Worm (Caenorhabditis elegans) whole organism, young adult: ENCODE measurements around the gene Y22D7AL.10.

Source experiments
- C06A6.2 ChIP-seq: fragments of 200-800 bp; sonication (Bioruptor generic); conservative IDR thresholded peaks from 2 replicates; pipeline ENCODE4 v1.3.6; 2022; ENCODE audit warnings: missing genetic modification characterization, missing compliant biosample characterization
- F33H1.4 ChIP-seq: fragments of 200-800 bp; sonication (Bioruptor generic); IDR thresholded peaks from 2 replicates; pipeline ENCODE4 v1.3.6; 2022; ENCODE audit warnings: missing genetic modification reagents, missing genetic modification characterization, missing compliant biosample characterization
- F37B4.10 ChIP-seq: fragments of 200-800 bp; sonication (Bioruptor generic); IDR thresholded peaks from 2 replicates; pipeline ENCODE4 v1.3.6; 2022; ENCODE audit warnings: missing genetic modification characterization, missing compliant biosample characterization
- F52B5.7 ChIP-seq: sonication (generic microtip); optimal IDR thresholded peaks from 2 replicates; lab custom pipeline; 2016; ENCODE audit warnings: mild to moderate bottlenecking, missing genetic modification characterization, missing compliant biosample characterization
- T26A5.8 ChIP-seq: sonication (generic microtip); optimal IDR thresholded peaks from 2 replicates; lab custom pipeline; 2016; ENCODE audit warnings: missing genetic modification characterization, missing compliant biosample characterization
- Y56A3A.18 ChIP-seq: fragments of 200-800 bp; sonication (Bioruptor generic); IDR thresholded peaks from 2 replicates; pipeline ENCODE4 v1.3.6; 2022; ENCODE audit warnings: missing genetic modification reagents, missing genetic modification characterization, missing compliant biosample characterization
- Y67H2A.10 ChIP-seq: fragments of 200-800 bp; sonication (Bioruptor generic); conservative IDR thresholded peaks from 2 replicates; pipeline ENCODE4 v1.3.6; 2022; ENCODE audit warnings: missing genetic modification reagents, missing genetic modification characterization, missing compliant biosample characterization
- Y79H2A.3 ChIP-seq: fragments of 200-800 bp; sonication (Bioruptor generic); conservative IDR thresholded peaks from 2 replicates; pipeline ENCODE4 v1.3.6; 2022; ENCODE audit warnings: missing genetic modification reagents, missing genetic modification characterization, missing compliant biosample characterization
- Y95B8A.8 ChIP-seq: fragments of 200-800 bp; sonication (Bioruptor generic); IDR thresholded peaks from 2 replicates; pipeline ENCODE4 v1.3.6; 2022; ENCODE audit warnings: missing genetic modification reagents, missing genetic modification characterization, missing compliant biosample characterization
- ZK185.1 ChIP-seq: sonication (generic microtip); optimal IDR thresholded peaks from 2 replicates; lab custom pipeline; 2016; ENCODE audit warnings: mild to moderate bottlenecking, missing genetic modification characterization, missing compliant biosample characterization; ENCODE audit not compliant: poor library complexity, severe bottlenecking
- atf-7 ChIP-seq: sonication (generic microtip); optimal IDR thresholded peaks from 2 replicates; lab custom pipeline; 2017; ENCODE audit warnings: mild to moderate bottlenecking, missing genetic modification characterization, missing compliant biosample characterization
- attf-5 ChIP-seq: fragments of 200-800 bp; sonication (Bioruptor generic); optimal IDR thresholded peaks from 2 replicates; lab custom pipeline; 2018; ENCODE audit warnings: mild to moderate bottlenecking, missing genetic modification characterization, missing compliant biosample characterization
- bed-1 ChIP-seq: fragments of 200-800 bp; sonication (Bioruptor generic); IDR thresholded peaks from 2 replicates; pipeline ENCODE4 v1.3.6; 2022; ENCODE audit warnings: missing genetic modification reagents, missing genetic modification characterization, missing compliant biosample characterization
- bed-2 ChIP-seq: fragments of 200-800 bp; sonication (Bioruptor generic); IDR thresholded peaks from 2 replicates; pipeline ENCODE4 v1.3.6; 2022; ENCODE audit warnings: missing genetic modification reagents, missing genetic modification characterization, missing compliant biosample characterization
- cebp-2 ChIP-seq: fragments of 200-800 bp; sonication (Bioruptor generic); IDR thresholded peaks from 2 replicates; pipeline ENCODE4 v1.3.6; 2022; ENCODE audit warnings: missing genetic modification characterization, missing compliant biosample characterization
- die-1 ChIP-seq: sonication (generic microtip); optimal IDR thresholded peaks from 2 replicates; lab custom pipeline; 2016; ENCODE audit warnings: missing genotype, mild to moderate bottlenecking, missing genetic modification characterization, missing compliant biosample characterization
- dox-1 ChIP-seq: fragments of 200-800 bp; sonication (Bioruptor generic); IDR thresholded peaks from 2 replicates; pipeline ENCODE4 v1.3.6; 2022; ENCODE audit warnings: missing genetic modification reagents, missing genetic modification characterization, missing compliant biosample characterization
- dpl-1 ChIP-seq: fragments of 150-350 bp; optimal IDR thresholded peaks from 2 replicates; lab custom pipeline; 2014; ENCODE audit warnings: missing biosample characterization, missing genetic modification reagents, missing genetic modification characterization
- egrh-3 ChIP-seq: fragments of 200-800 bp; sonication (Bioruptor generic); IDR thresholded peaks from 2 replicates; pipeline ENCODE4 v1.3.6; 2022; ENCODE audit warnings: missing genetic modification reagents, missing genetic modification characterization, missing compliant biosample characterization
- ekl-4 ChIP-seq: fragments of 200-800 bp; sonication (Bioruptor generic); IDR thresholded peaks from 2 replicates; pipeline ENCODE4 v1.3.6; 2022; ENCODE audit warnings: missing genetic modification reagents, missing genetic modification characterization, missing compliant biosample characterization
- fkh-3 ChIP-seq: sonication (generic microtip); optimal IDR thresholded peaks from 2 replicates; lab custom pipeline; 2016; ENCODE audit warnings: mild to moderate bottlenecking, missing genetic modification characterization, missing compliant biosample characterization
- him-1 ChIP-seq: sonication (generic microtip); optimal IDR thresholded peaks from 2 replicates; lab custom pipeline; 2016; ENCODE audit warnings: missing genotype, missing genetic modification reagents, missing genetic modification characterization, missing compliant biosample characterization
- lin-35 ChIP-seq, 3 experiments: fragments of 150-350 bp in 2 of 3; sonication (generic microtip) in 1 of 3; optimal IDR thresholded peaks; 2 replicates each; lab custom pipeline; 2014 to 2018; ENCODE audit warnings: missing biosample characterization in 3 of 3, missing genetic modification characterization in 3 of 3, missing genetic modification reagents in 3 of 3
- lsy-27 ChIP-seq: sonication (generic microtip); optimal IDR thresholded peaks from 2 replicates; lab custom pipeline; 2017; ENCODE audit warnings: missing genetic modification characterization, mild to moderate bottlenecking, missing compliant biosample characterization, antibody characterized with exemption, missing genotype, borderline replicate concordance; ENCODE audit not compliant: insufficient read depth
- madf-3 ChIP-seq: fragments of 200-800 bp; sonication (Bioruptor generic); IDR thresholded peaks from 2 replicates; pipeline ENCODE4 v1.3.6; 2022; ENCODE audit warnings: missing genetic modification reagents, missing genetic modification characterization, missing compliant biosample characterization
- mcd-1 ChIP-seq: fragments of 200-800 bp; sonication (Bioruptor generic); IDR thresholded peaks from 2 replicates; pipeline ENCODE4 v1.3.6; 2022; ENCODE audit warnings: missing genetic modification reagents, missing genetic modification characterization, missing compliant biosample characterization
- sdz-38 ChIP-seq: sonication (generic microtip); optimal IDR thresholded peaks from 2 replicates; lab custom pipeline; 2016; ENCODE audit warnings: missing genotype, missing genetic modification characterization, missing compliant biosample characterization
- sea-2 ChIP-seq: fragments of 200-800 bp; sonication (Bioruptor generic); IDR thresholded peaks from 2 replicates; pipeline ENCODE4 v1.3.6; 2022; ENCODE audit warnings: missing genetic modification characterization, missing compliant biosample characterization
- snpc-1.3 ChIP-seq: sonication (generic microtip); optimal IDR thresholded peaks from 2 replicates; lab custom pipeline; 2017; ENCODE audit warnings: missing genetic modification characterization, mild to moderate bottlenecking, missing compliant biosample characterization, antibody characterized with exemption, moderate library complexity, missing genotype, missing genetic modification reagents; ENCODE audit not compliant: insufficient read depth
- snpc-3.4 ChIP-seq: sonication (generic microtip); optimal IDR thresholded peaks from 2 replicates; lab custom pipeline; 2017; ENCODE audit warnings: missing genetic modification characterization, mild to moderate bottlenecking, missing compliant biosample characterization, antibody characterized with exemption, moderate library complexity, missing genotype, missing genetic modification reagents
- tbp1 ChIP-seq: fragments of 200-800 bp; sonication (Bioruptor generic); optimal IDR thresholded peaks from 2 replicates; lab custom pipeline; 2018; ENCODE audit warnings: mild to moderate bottlenecking, missing genetic modification characterization, missing compliant biosample characterization
- unc-130 ChIP-seq: sonication (generic microtip); optimal IDR thresholded peaks from 2 replicates; lab custom pipeline; 2016; ENCODE audit warnings: missing genetic modification reagents, missing genetic modification characterization, missing compliant biosample characterization
- unc-62 ChIP-seq: fragments of 150-350 bp; optimal IDR thresholded peaks from 2 replicates; lab custom pipeline; 2014; ENCODE audit warnings: missing biosample characterization, missing genetic modification reagents, missing genetic modification characterization
- xnd-1 ChIP-seq: sonication (generic microtip); optimal IDR thresholded peaks from 2 replicates; lab custom pipeline; 2016; ENCODE audit warnings: missing genotype, missing genetic modification reagents, missing genetic modification characterization, missing compliant biosample characterization
- zfh-2 ChIP-seq: fragments of 200-800 bp; sonication (Bioruptor generic); conservative IDR thresholded peaks from 2 replicates; pipeline ENCODE4 v1.3.6; 2022; ENCODE audit warnings: missing genetic modification reagents, missing genetic modification characterization, missing compliant biosample characterization
- zim-3 ChIP-seq: sonication (generic microtip); optimal IDR thresholded peaks from 2 replicates; lab custom pipeline; 2017; ENCODE audit warnings: mild to moderate bottlenecking, missing genetic modification characterization, moderate library complexity, missing compliant biosample characterization
- ztf-18 ChIP-seq: sonication (generic microtip); optimal IDR thresholded peaks from 2 replicates; lab custom pipeline; 2016; ENCODE audit warnings: missing genotype, mild to moderate bottlenecking, missing genetic modification characterization, missing compliant biosample characterization
- ztf-25 ChIP-seq: fragments of 200-800 bp; sonication (Bioruptor generic); IDR thresholded peaks from 2 replicates; pipeline ENCODE4 v1.3.6; 2022; ENCODE audit warnings: missing genetic modification reagents, missing genetic modification characterization, missing compliant biosample characterization
- ztf-28 ChIP-seq: fragments of 200-800 bp; sonication (Bioruptor generic); IDR thresholded peaks from 2 replicates; pipeline ENCODE4 v1.3.6; 2022; ENCODE audit warnings: missing genetic modification reagents, missing genetic modification characterization, missing compliant biosample characterization
- ztf-3 ChIP-seq: fragments of 200-800 bp; sonication (Bioruptor generic); optimal IDR thresholded peaks from 2 replicates; lab custom pipeline; 2018; ENCODE audit warnings: mild to moderate bottlenecking, missing genetic modification characterization, missing compliant biosample characterization
- ztf-6 ChIP-seq: fragments of 200-800 bp; sonication (Bioruptor generic); IDR thresholded peaks from 2 replicates; pipeline ENCODE4 v1.3.6; 2022; ENCODE audit warnings: missing genetic modification reagents, missing genetic modification characterization, missing compliant biosample characterization

Gene Y22D7AL.10

ce11 chrIII:1652181-1652580 is 33.5 kb upstream of the Y22D7AL.10 start, which contains the start of gene Y22D7AL.1:
Y22D7AL.1 (plus strand) TSS chrIII:1652481.
- TF ChIP-seq ztf-18 (tag; lab: Kevin White, UChicago): no peak
- TF ChIP-seq ztf-6 (GFP tag; lab: Robert Waterston, UW): no peak
- no peak for TF ChIP-seq attf-5 (GFP tag; lab: Kevin White, UChicago)
- TF ChIP-seq xnd-1: no peak
- TF ChIP-seq snpc-1.3 (tag; lab: Kevin White, UChicago): no peak

- TF ChIP-seq zfh-2 (GFP tag; lab: Robert Waterston, UW) (0 out of 2 replicates have a peak, but pooled peaks have one; percentile 16), cebp-2 (GFP tag; lab: Robert Waterston, UW) (0 out of 2 replicates have a peak, but pooled peaks have one; percentile 66), ZK185.1 (tag; lab: Kevin White, UChicago) (no peak), C06A6.2 (GFP tag; lab: Robert Waterston, UW) (no peak)
These were observed 22.4 kb upstream of the Y22D7AL.10 start, which contains the start of gene Y22D7AL.3 for ce11 chrIII:1641163-1641562. Y22D7AL.3 (plus strand) TSS chrIII:1641463.

ce11 chrIII:1638345-1638744 is 19.6 kb upstream of the Y22D7AL.10 start:
- TF ChIP-seq egrh-3 (GFP tag; lab: Robert Waterston, UW): peak; percentile 20; the same call in 1 of the 2 replicates
- TF ChIP-seq zfh-2 (GFP tag; lab: Robert Waterston, UW): peak; percentile 65
- TF ChIP-seq Y95B8A.8 (GFP tag; lab: Robert Waterston, UW): no peak

- TF ChIP-seq Y79H2A.3 (GFP tag; lab: Robert Waterston, UW) (no peak), F52B5.7 (tag; lab: Kevin White, UChicago) (no peak), unc-130 (GFP tag; lab: Kevin White, UChicago) (no peak), sea-2 (GFP tag; lab: Robert Waterston, UW) (no peak), dpl-1 (GFP tag; lab: Kevin White, UChicago) (no peak), T26A5.8 (tag; lab: Kevin White, UChicago) (no peak), Y56A3A.18 (GFP tag; lab: Robert Waterston, UW) (no peak), Y67H2A.10 (GFP tag; lab: Robert Waterston, UW) (no peak), die-1 (no peak)
These were observed 15.5 kb upstream of the Y22D7AL.10 start, which contains the start of gene Y22D7AL.11 for ce11 chrIII:1634270-1634669. Y22D7AL.11 (minus strand) TSS chrIII:1634370.

- TF ChIP-seq F33H1.4 (GFP tag; lab: Robert Waterston, UW) (0 out of 2 replicates have a peak, but pooled peaks have one; percentile 24), tbp1 (GFP tag; lab: Kevin White, UChicago) (no peak), ztf-3 (GFP tag; lab: Kevin White, UChicago) (no peak), madf-3 (GFP tag; lab: Robert Waterston, UW) (no peak), ekl-4 (GFP tag; lab: Robert Waterston, UW) (no peak), lsy-27 (no peak), sdz-38 (tag; lab: Kevin White, UChicago) (no peak), Y95B8A.8 (GFP tag; lab: Robert Waterston, UW) (no peak), Y56A3A.18 (GFP tag; lab: Robert Waterston, UW) (0 out of 2 replicates have a peak, but pooled peaks have one; percentile 34), snpc-3.4 (tag; lab: Kevin White, UChicago) (no peak), mcd-1 (GFP tag; lab: Robert Waterston, UW) (0 out of 2 replicates have a peak, but pooled peaks have one; percentile 26), bed-2 (no peak), F37B4.10 (GFP tag; lab: Robert Waterston, UW) (no peak), dox-1 (no peak), zim-3 (tag; lab: Kevin White, UChicago) (peak; percentile 80), ztf-25 (GFP tag; lab: Robert Waterston, UW) (no peak), ztf-28 (GFP tag; lab: Robert Waterston, UW) (no peak), fkh-3 (no peak), bed-1 (GFP tag; lab: Robert Waterston, UW) (no peak), unc-62 (GFP tag; lab: Kevin White, UChicago) (no peak), him-1 (tag; lab: Kevin White, UChicago) (no peak), lin-35 (GFP tag; optimal IDR thresholded peaks at IDR 0.05; lab: Kevin White, UChicago) (no peak), atf-7 (tag; lab: Kevin White, UChicago) (no peak), sea-2 (GFP tag; lab: Robert Waterston, UW) (no peak)
These were observed 7.8 kb upstream of the Y22D7AL.10 start, which contains the start of gene Y22D7AL.4 for ce11 chrIII:1626524-1626923. Y22D7AL.4 (plus strand) TSS chrIII:1626632.
